Worm (Caenorhabditis elegans): ENCODE measurements around the gene srv-10.
A peak's percentile ranks its signal among the peaks of the same experiment; 100 is the strongest.

- TF ChIP-seq dpl-1 (GFP tag; optimal IDR thresholded peaks at IDR 0.05) (peak in 1 of 3 experiments; percentile 2), elt-2 (tag; optimal IDR thresholded peaks at IDR 0.05) (no peak), aha-1 (tag; optimal IDR thresholded peaks at IDR 0.05) (no peak), sptf-1 (tag; optimal IDR thresholded peaks at IDR 0.05) (no peak), lin-39 (tag; optimal IDR thresholded peaks at IDR 0.05) (no peak), ama-1 (optimal IDR thresholded peaks at IDR 0.05) (no peak), elt-3 (tag; optimal IDR thresholded peaks at IDR 0.05) (no peak), skn-1 (tag; optimal IDR thresholded peaks at IDR 0.05) (no peak)
Measured at ce11 chrV:13406511-13406910, 17.2 kb upstream of the srv-10 start, which contains the start of gene F53F1.2.

Measured in whole organism, L1 larva.